Worm (Caenorhabditis elegans): ENCODE data around the gene swt-3.

- TF ChIP-seq mep-1 (tag; optimal IDR thresholded peaks at IDR 0.05) (no peak), nhr-77 (tag; optimal IDR thresholded peaks at IDR 0.05) (no peak), lsy-2 (tag; optimal IDR thresholded peaks at IDR 0.05) (peak in 1 of 2 experiments; percentile 7), pqm-1 (tag; optimal IDR thresholded peaks at IDR 0.05) (no peak), ceh-44 (GFP tag; IDR thresholded peaks at IDR 0.05) (no peak), F26F4.8 (GFP tag; conservative IDR thresholded peaks at IDR 0.05) (no peak), unc-62 (GFP tag; optimal IDR thresholded peaks at IDR 0.05 in 1 of 2) (peak in 1 of 2 experiments; percentile 95), unc-62 (tag; optimal IDR thresholded peaks at IDR 0.05) (no peak), ama-1 (optimal IDR thresholded peaks at IDR 0.05) (no peak), unc-130 (GFP tag; optimal IDR thresholded peaks at IDR 0.05) (no peak), ctbp-1 (GFP tag; IDR thresholded peaks at IDR 0.05) (peak; percentile 47; the same call in 1 of the 2 replicates), aha-1 (tag) (peak; percentile 92), tag-97 (GFP tag; IDR thresholded peaks at IDR 0.05) (no peak)
Measured at ce11 chrIV:10819049-10819448, 38.6 kb upstream of the swt-3 start.

Data from whole organism, L4 larva.